Worm (Caenorhabditis elegans): ENCODE data around the gene pst-2.

- TF ChIP-seq W03F9.2 (tag; optimal IDR thresholded peaks at IDR 0.05) (no peak), him-1 (tag; optimal IDR thresholded peaks at IDR 0.05) (no peak), dao-5 (tag; optimal IDR thresholded peaks at IDR 0.05) (no peak)
Measured at ce11 chrIII:5730980-5731636, 50.9 kb downstream of the pst-2 start, which contains the start of the genes B0244.9 and B0244.7.

Measured in whole organism, L4/young adult.